Worm (Caenorhabditis elegans): ENCODE results near the gene Y54G2A.73.

DNA sequence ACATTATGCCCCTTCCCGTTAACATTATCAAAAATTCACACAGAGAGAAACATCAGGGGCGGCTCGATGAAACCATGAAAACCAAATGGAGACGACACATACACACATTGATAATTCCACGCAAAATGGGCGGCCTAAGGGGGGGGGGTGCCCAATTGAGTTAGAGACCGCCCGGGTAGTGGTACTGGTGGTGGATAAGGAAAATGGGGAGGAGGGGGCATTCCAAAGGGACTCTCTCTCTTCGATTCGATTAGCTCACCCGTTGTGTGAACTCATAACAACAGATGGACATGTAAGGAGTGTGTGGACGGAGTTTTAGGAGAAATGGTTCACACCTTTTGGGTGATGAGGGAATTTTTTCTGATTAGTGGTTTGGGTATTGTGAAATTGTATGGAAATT lies 26.2 kb downstream of the Y54G2A.73 start:
- TF ChIP-seq odd-2 (tag; optimal IDR thresholded peaks at IDR 0.05), result no peak
- no peak for TF ChIP-seq nfya-1 (tag; optimal IDR thresholded peaks at IDR 0.05)
- TF ChIP-seq pax-1 (tag; optimal IDR thresholded peaks at IDR 0.05), result no peak
- TF ChIP-seq unc-86 (tag; optimal IDR thresholded peaks at IDR 0.05), result no peak
- TF ChIP-seq ceh-22 (tag; optimal IDR thresholded peaks at IDR 0.05), result no peak
- no peak for TF ChIP-seq sdc-2 (tag; optimal IDR thresholded peaks at IDR 0.05)
- TF ChIP-seq syd-9 (tag; optimal IDR thresholded peaks at IDR 0.05), result no peak
- no peak for TF ChIP-seq ceh-2 (tag; optimal IDR thresholded peaks at IDR 0.05)
- TF ChIP-seq K02D7.2 (tag; optimal IDR thresholded peaks at IDR 0.05), result no peak
